Worm (Caenorhabditis elegans) whole organism, L1 larva: ENCODE data around the gene F17C8.7.

Experiments used
- C04F5.9 ChIP-seq: sonication (generic microtip); optimal IDR thresholded peaks from 2 replicates; lab custom pipeline; 2016; ENCODE audit warnings: missing genetic modification characterization, missing compliant biosample characterization
- C34B4.2 ChIP-seq: sonication (generic microtip); optimal IDR thresholded peaks from 2 replicates; lab custom pipeline; 2017; ENCODE audit warnings: mild to moderate bottlenecking, missing genetic modification characterization, missing compliant biosample characterization
- F16B12.6 ChIP-seq: fragments of 150-350 bp; optimal IDR thresholded peaks from 2 replicates; lab custom pipeline; 2014; ENCODE audit warnings: missing biosample characterization, missing genetic modification characterization
- alr-1 ChIP-seq: fragments of 200-800 bp; sonication (Bioruptor generic); optimal IDR thresholded peaks from 2 replicates; lab custom pipeline; 2018; ENCODE audit warnings: borderline replicate concordance, mild to moderate bottlenecking, missing genetic modification characterization, missing compliant biosample characterization
- aly-2 ChIP-seq: fragments of 150-350 bp; optimal IDR thresholded peaks from 2 replicates; lab custom pipeline; 2014; ENCODE audit warnings: missing biosample characterization, missing genetic modification characterization
- ama-1 ChIP-seq: fragments of 150-350 bp; optimal IDR thresholded peaks from 2 replicates; lab custom pipeline; 2014
- ceh-8 ChIP-seq: fragments of 200-800 bp; sonication (Bioruptor generic); optimal IDR thresholded peaks from 2 replicates; lab custom pipeline; 2018; ENCODE audit warnings: mild to moderate bottlenecking, missing genetic modification characterization, moderate library complexity, missing compliant biosample characterization
- ceh-82 ChIP-seq, 3 experiments: fragments of 150-350 bp in 1 of 3; sonication (generic microtip) in 2 of 3; optimal IDR thresholded peaks; 2 replicates each; lab custom pipeline; 2014 to 2017; ENCODE audit warnings: missing biosample characterization in 3 of 3, missing genetic modification characterization in 3 of 3
- ceh-90 ChIP-seq: sonication (generic microtip); optimal IDR thresholded peaks from 2 replicates; lab custom pipeline; 2016; ENCODE audit warnings: missing genetic modification characterization, missing compliant biosample characterization
- dpl-1 ChIP-seq, 3 experiments: fragments of 150-350 bp in 2 of 3; sonication (generic microtip) in 1 of 3; optimal IDR thresholded peaks; 2 replicates each; lab custom pipeline; 2014 to 2017; ENCODE audit warnings: missing biosample characterization in 3 of 3, missing genetic modification characterization in 3 of 3, missing genetic modification reagents in 3 of 3
- efl-1 ChIP-seq, 4 experiments: fragments of 150-350 bp; optimal IDR thresholded peaks in 3 of 4; peaks in 1 of 4; 1 replicate in 1 of 4; 2 replicates in 3 of 4; lab custom pipeline; 2014; ENCODE audit warnings: missing biosample characterization in 2 of 4, missing genetic modification characterization in 2 of 4, missing genetic modification reagents in 2 of 4
- efl-3 ChIP-seq: fragments of 200-800 bp; sonication (Bioruptor generic); optimal IDR thresholded peaks from 2 replicates; lab custom pipeline; 2018; ENCODE audit warnings: mild to moderate bottlenecking, missing genetic modification characterization, missing compliant biosample characterization
- egl-13 ChIP-seq: sonication (generic microtip); optimal IDR thresholded peaks from 2 replicates; lab custom pipeline; 2016; ENCODE audit warnings: missing genotype, missing genetic modification reagents, missing genetic modification characterization, missing compliant biosample characterization
- ets-5 ChIP-seq: fragments of 200-800 bp; sonication (Bioruptor generic); IDR thresholded peaks from 2 replicates; pipeline ENCODE4 v1.3.6; 2022; ENCODE audit warnings: missing genetic modification characterization, missing compliant biosample characterization
- fkh-4 ChIP-seq: sonication (generic microtip); optimal IDR thresholded peaks from 2 replicates; lab custom pipeline; 2016; ENCODE audit warnings: missing compliant biosample characterization, missing genetic modification characterization, borderline replicate concordance
- fkh-8 ChIP-seq: sonication (generic microtip); optimal IDR thresholded peaks from 2 replicates; lab custom pipeline; 2016; ENCODE audit warnings: mild to moderate bottlenecking, missing genetic modification characterization, missing compliant biosample characterization
- fos-1 ChIP-seq: fragments of 150-350 bp; optimal IDR thresholded peaks from 2 replicates; lab custom pipeline; 2014; ENCODE audit warnings: missing biosample characterization, missing genetic modification characterization
- hlh-17 ChIP-seq: fragments of 200-800 bp; sonication (Bioruptor generic); optimal IDR thresholded peaks from 2 replicates; lab custom pipeline; 2018; ENCODE audit warnings: missing genetic modification characterization, mild to moderate bottlenecking, missing compliant biosample characterization, moderate library complexity, borderline replicate concordance
- irx-1 ChIP-seq: sonication (generic microtip); optimal IDR thresholded peaks from 2 replicates; lab custom pipeline; 2016; ENCODE audit warnings: missing genetic modification characterization, missing compliant biosample characterization
- jun-1 ChIP-seq: fragments of 150-350 bp; optimal IDR thresholded peaks from 2 replicates; lab custom pipeline; 2014; ENCODE audit warnings: missing biosample characterization, missing genetic modification reagents, missing genetic modification characterization
- lin-13 ChIP-seq: fragments of 150-350 bp; optimal IDR thresholded peaks from 2 replicates; lab custom pipeline; 2014; ENCODE audit warnings: missing biosample characterization, missing genetic modification reagents, missing genetic modification characterization
- lin-14 ChIP-seq: fragments of 200-800 bp; sonication (Bioruptor generic); optimal IDR thresholded peaks from 2 replicates; lab custom pipeline; 2018; ENCODE audit warnings: mild to moderate bottlenecking, missing genetic modification characterization, moderate library complexity, missing compliant biosample characterization
- lin-15B ChIP-seq: fragments of 150-350 bp; sonication (generic microtip); optimal IDR thresholded peaks from 3 replicates; lab custom pipeline; 2014; ENCODE audit warnings: missing biosample characterization, missing genetic modification characterization
- lin-35 ChIP-seq, 2 experiments: fragments of 150-350 bp; optimal IDR thresholded peaks; 2 replicates each; lab custom pipeline; 2014; ENCODE audit warnings: missing biosample characterization in 2 of 2, missing genetic modification characterization in 2 of 2, missing genetic modification reagents in 2 of 2
- lin-39 ChIP-seq: fragments of 150-350 bp; optimal IDR thresholded peaks from 2 replicates; lab custom pipeline; 2014; ENCODE audit warnings: missing biosample characterization, missing genetic modification reagents, missing genetic modification characterization
- lir-3 ChIP-seq: sonication (generic microtip); optimal IDR thresholded peaks from 2 replicates; lab custom pipeline; 2016; ENCODE audit warnings: mild to moderate bottlenecking, missing genetic modification characterization, moderate library complexity, missing compliant biosample characterization; ENCODE audit not compliant: poor library complexity
- lsy-2 ChIP-seq, 2 experiments: fragments of 150-350 bp; optimal IDR thresholded peaks; 2 replicates each; lab custom pipeline; 2014; ENCODE audit warnings: missing biosample characterization in 2 of 2, missing genetic modification characterization in 2 of 2
- mab-9 ChIP-seq: fragments of 200-800 bp; sonication (Bioruptor generic); IDR thresholded peaks from 2 replicates; pipeline ENCODE4 v1.3.6; 2022; ENCODE audit warnings: missing genetic modification reagents, missing genetic modification characterization, missing compliant biosample characterization
- mdl-1 ChIP-seq, 2 experiments: fragments of 150-350 bp; optimal IDR thresholded peaks; 2 replicates each; lab custom pipeline; 2014 to 2017; ENCODE audit warnings: missing biosample characterization in 2 of 2, missing genetic modification characterization in 2 of 2, inconsistent platforms in 1 of 2
- mep-1 ChIP-seq: fragments of 150-350 bp; optimal IDR thresholded peaks from 2 replicates; lab custom pipeline; 2014; ENCODE audit warnings: missing biosample characterization, missing genetic modification characterization
- nhr-11 ChIP-seq: fragments of 150-350 bp; optimal IDR thresholded peaks from 2 replicates; lab custom pipeline; 2014; ENCODE audit warnings: missing biosample characterization, missing genetic modification characterization
- nhr-12 ChIP-seq: sonication (generic microtip); optimal IDR thresholded peaks from 2 replicates; lab custom pipeline; 2017; ENCODE audit warnings: missing biosample characterization, missing genetic modification characterization
- nhr-19 ChIP-seq: fragments of 200-800 bp; sonication (Bioruptor generic); conservative IDR thresholded peaks from 2 replicates; pipeline ENCODE4 v1.3.6; 2022; ENCODE audit warnings: missing genetic modification characterization, missing compliant biosample characterization
- nhr-28 ChIP-seq: fragments of 150-350 bp; optimal IDR thresholded peaks from 2 replicates; lab custom pipeline; 2014; ENCODE audit warnings: missing biosample characterization, missing genetic modification characterization
- nhr-47 ChIP-seq: sonication (generic microtip); optimal IDR thresholded peaks from 2 replicates; lab custom pipeline; 2016; ENCODE audit warnings: mild to moderate bottlenecking, missing genetic modification characterization, moderate library complexity, missing compliant biosample characterization
- nhr-71 ChIP-seq: sonication (generic microtip); optimal IDR thresholded peaks from 2 replicates; lab custom pipeline; 2016; ENCODE audit warnings: mild to moderate bottlenecking, missing genetic modification characterization, moderate library complexity, missing compliant biosample characterization
- nhr-84 ChIP-seq: sonication (generic microtip); optimal IDR thresholded peaks from 2 replicates; lab custom pipeline; 2017; ENCODE audit warnings: missing biosample characterization, missing genetic modification characterization
- pax-3 ChIP-seq: fragments of 200-800 bp; sonication (Bioruptor generic); optimal IDR thresholded peaks from 2 replicates; lab custom pipeline; 2018; ENCODE audit warnings: mild to moderate bottlenecking, missing genetic modification characterization, moderate library complexity, missing compliant biosample characterization
- pqm-1 ChIP-seq: sonication (generic microtip); optimal IDR thresholded peaks from 3 replicates; lab custom pipeline; 2017; ENCODE audit warnings: missing biosample characterization, missing genetic modification characterization
- rnt-1 ChIP-seq: sonication (generic microtip); optimal IDR thresholded peaks from 2 replicates; lab custom pipeline; 2016; ENCODE audit warnings: mild to moderate bottlenecking, missing genetic modification characterization, moderate library complexity, missing compliant biosample characterization
- snpc-4 ChIP-seq: fragments of 150-350 bp; optimal IDR thresholded peaks from 2 replicates; lab custom pipeline; 2014; ENCODE audit warnings: missing biosample characterization, missing genetic modification characterization
- snu-23 ChIP-seq: sonication (generic microtip); optimal IDR thresholded peaks from 2 replicates; lab custom pipeline; 2016; ENCODE audit warnings: missing genetic modification characterization, missing compliant biosample characterization
- sox-4 ChIP-seq: sonication (generic microtip); optimal IDR thresholded peaks from 2 replicates; lab custom pipeline; 2016; ENCODE audit warnings: missing genetic modification characterization, missing compliant biosample characterization
- sup-37 ChIP-seq: fragments of 200-800 bp; sonication (Bioruptor generic); optimal IDR thresholded peaks from 2 replicates; lab custom pipeline; 2018; ENCODE audit warnings: mild to moderate bottlenecking, missing genetic modification characterization, missing compliant biosample characterization
- swsn-7 ChIP-seq: sonication (generic microtip); optimal IDR thresholded peaks from 2 replicates; lab custom pipeline; 2016; ENCODE audit warnings: missing genetic modification characterization, missing compliant biosample characterization
- unc-130 ChIP-seq: fragments of 150-350 bp; optimal IDR thresholded peaks from 2 replicates; lab custom pipeline; 2017; ENCODE audit warnings: missing biosample characterization, missing genetic modification characterization, inconsistent platforms
- unc-62 ChIP-seq: fragments of 150-350 bp; optimal IDR thresholded peaks from 2 replicates; lab custom pipeline; 2014; ENCODE audit warnings: missing biosample characterization, missing genetic modification reagents, missing genetic modification characterization
- unc-98 ChIP-seq: fragments of 200-800 bp; sonication (Bioruptor generic); IDR thresholded peaks from 2 replicates; pipeline ENCODE4 v1.3.6; 2022; ENCODE audit warnings: missing genetic modification characterization, missing compliant biosample characterization
- vab-15 ChIP-seq: sonication (generic microtip); optimal IDR thresholded peaks from 2 replicates; lab custom pipeline; 2017; ENCODE audit warnings: missing genotype, mild to moderate bottlenecking, missing genetic modification characterization, missing compliant biosample characterization
- ztf-4 ChIP-seq: fragments of 150-350 bp; optimal IDR thresholded peaks from 2 replicates; lab custom pipeline; 2014; ENCODE audit warnings: missing biosample characterization, missing genetic modification characterization

Gene F17C8.7

ce11 chrIII:4699922-4700321 lies 35.6 kb upstream of the F17C8.7 start, which contains the start of gene sel-13:
Gene sel-13 (minus strand): TSS chrIII:4700224.
- no peak for TF ChIP-seq efl-1 (optimal IDR thresholded peaks at IDR 0.05; lab: Kevin White, UChicago)
- TF ChIP-seq efl-1 (GFP tag; optimal IDR thresholded peaks at IDR 0.05 in 1 of 2; lab: Kevin White, UChicago) = no peak
- no peak for TF ChIP-seq jun-1
- TF ChIP-seq ama-1 = no peak
- no peak for TF ChIP-seq fos-1 (tag; lab: Kevin White, UChicago)
- TF ChIP-seq nhr-84 = no peak
- TF ChIP-seq nhr-47 (tag; lab: Kevin White, UChicago) = no peak
- no peak for TF ChIP-seq unc-62
- no peak for TF ChIP-seq ceh-90 (tag; lab: Kevin White, UChicago)
- TF ChIP-seq sox-4 (tag; lab: Kevin White, UChicago) = no peak
- TF ChIP-seq mdl-1 (tag; optimal IDR thresholded peaks at IDR 0.05; lab: Kevin White, UChicago) = no peak
- no peak for TF ChIP-seq ets-5
- TF ChIP-seq sup-37 (GFP tag; lab: Kevin White, UChicago) = no peak
- no peak for TF ChIP-seq lsy-2 (tag; optimal IDR thresholded peaks at IDR 0.05; lab: Kevin White, UChicago)
- no peak for TF ChIP-seq egl-13 (tag; lab: Kevin White, UChicago)
- no peak for TF ChIP-seq nhr-12
- no peak for TF ChIP-seq fkh-8 (tag; lab: Kevin White, UChicago)
- no peak for TF ChIP-seq alr-1 (tag; lab: Kevin White, UChicago)

- TF ChIP-seq unc-130 (tag; lab: Kevin White, UChicago) (no peak), lin-35 (GFP tag; optimal IDR thresholded peaks at IDR 0.05; lab: Kevin White, UChicago) (peak; percentile 39 to 62), fkh-8 (tag; lab: Kevin White, UChicago) (no peak), ceh-8 (no peak), ceh-90 (tag; lab: Kevin White, UChicago) (no peak), nhr-12 (no peak), hlh-17 (GFP tag; lab: Kevin White, UChicago) (no peak), snu-23 (GFP tag; lab: Kevin White, UChicago) (peak; percentile 38), pqm-1 (no peak), C04F5.9 (tag; lab: Kevin White, UChicago) (no peak), ama-1 (no peak), unc-98 (GFP tag; lab: Robert Waterston, UW) (no peak), lir-3 (no peak), vab-15 (tag; lab: Kevin White, UChicago) (no peak), efl-3 (GFP tag; lab: Kevin White, UChicago) (no peak), aly-2 (tag; lab: Kevin White, UChicago) (no peak), sox-4 (tag; lab: Kevin White, UChicago) (no peak), nhr-47 (tag; lab: Kevin White, UChicago) (peak; percentile 5), nhr-28 (tag; lab: Kevin White, UChicago) (no peak), fkh-4 (no peak), nhr-71 (tag; lab: Kevin White, UChicago) (peak; percentile 34), snpc-4 (tag; lab: Kevin White, UChicago) (no peak), nhr-11 (tag; lab: Kevin White, UChicago) (no peak), pax-3 (tag; lab: Kevin White, UChicago) (no peak), lin-14 (GFP tag; lab: Kevin White, UChicago) (no peak), nhr-19 (GFP tag; lab: Robert Waterston, UW) (no peak), F16B12.6 (tag; lab: Kevin White, UChicago) (peak; percentile 1), ets-5 (no peak), rnt-1 (peak; percentile 34), lin-39 (tag; lab: Kevin White, UChicago) (no peak), lin-15B (tag; lab: Kevin White, UChicago) (no peak), ztf-4 (no peak), dpl-1 (GFP tag; optimal IDR thresholded peaks at IDR 0.05; lab: Kevin White, UChicago) (peak; percentile 21 to 68 (median 46)), lin-13 (no peak), lsy-2 (tag; optimal IDR thresholded peaks at IDR 0.05; lab: Kevin White, UChicago) (peak; percentile 54 to 74), mep-1 (tag; lab: Kevin White, UChicago) (peak; percentile 24), alr-1 (tag; lab: Kevin White, UChicago) (no peak), ceh-82 (tag; optimal IDR thresholded peaks at IDR 0.05; lab: Kevin White, UChicago) (peak in 1 of 3 experiments; percentile 21), mab-9 (GFP tag; lab: Robert Waterston, UW) (no peak), swsn-7 (peak; percentile 24), irx-1 (tag; lab: Kevin White, UChicago) (peak; percentile 4), C34B4.2 (tag; lab: Kevin White, UChicago) (no peak)
Measured at ce11 chrIII:4703932-4704454, 31.6 kb upstream of the F17C8.7 start, which contains the start of the genes clp-2 and mrpl-16. Gene clp-2 (minus strand): TSS chrIII:4704025. Gene mrpl-16 (plus strand): TSS chrIII:4704404.
